Fruit fly (Drosophila melanogaster) S2 (cell line): ENCODE results near the gene Coq2.
A peak's percentile ranks its signal among the peaks of the same experiment; 100 is the strongest.

ENCODE experiments used
- CG8478 ChIP-seq: fragments of >200 bp; optimal IDR thresholded peaks from 2 replicates; lab custom pipeline; 2018
- CTCF ChIP-seq, 2 experiments: fragments of >200 bp; optimal IDR thresholded peaks; 2 replicates each; lab custom pipeline; 2018

Gene Coq2

DNA sequence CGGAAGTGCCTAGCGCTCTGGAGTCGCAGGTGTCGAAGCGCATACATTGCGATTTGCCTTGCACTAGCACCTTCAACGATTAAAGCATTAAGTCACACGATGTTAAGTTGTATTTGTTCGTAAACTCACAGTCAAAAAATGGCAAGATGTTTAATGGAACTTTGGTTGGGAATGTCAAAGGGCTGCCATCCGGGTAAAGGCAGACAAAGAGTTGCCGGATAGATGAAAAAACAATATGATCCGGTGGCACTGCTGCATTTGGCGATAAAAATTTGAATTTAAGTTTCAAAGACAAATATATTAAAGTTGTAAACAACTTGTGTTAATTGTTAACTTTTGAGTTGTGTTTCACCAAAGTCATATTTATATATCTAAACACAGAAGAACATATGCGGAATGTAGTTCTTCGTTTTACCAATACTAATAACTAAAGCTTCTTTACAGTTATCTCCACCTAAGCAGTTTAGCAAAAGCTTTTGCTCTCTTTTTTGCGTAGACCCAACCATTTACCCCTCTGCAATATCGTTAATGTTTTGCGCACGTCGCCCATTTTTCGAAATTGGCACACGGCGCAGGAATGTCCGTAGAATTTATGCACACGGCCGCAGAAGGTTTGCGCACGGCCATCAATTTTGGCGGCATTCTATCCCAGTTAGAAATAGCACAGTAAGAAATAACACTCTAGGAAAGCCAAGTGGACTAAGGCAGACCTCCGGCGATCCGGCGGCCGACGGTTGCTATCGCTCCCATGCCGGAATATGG, at the start of gene Coq2:
TSS of gene Coq2 (minus strand) at position 200 of the 762 bp plus-strand sequence.
- TF ChIP-seq CTCF (optimal IDR thresholded peaks at IDR 0.05; lab: Kevin White, UChicago) (peak; percentile 48 to 60), CG8478 (lab: Kevin White, UChicago) (no peak)

DNA sequence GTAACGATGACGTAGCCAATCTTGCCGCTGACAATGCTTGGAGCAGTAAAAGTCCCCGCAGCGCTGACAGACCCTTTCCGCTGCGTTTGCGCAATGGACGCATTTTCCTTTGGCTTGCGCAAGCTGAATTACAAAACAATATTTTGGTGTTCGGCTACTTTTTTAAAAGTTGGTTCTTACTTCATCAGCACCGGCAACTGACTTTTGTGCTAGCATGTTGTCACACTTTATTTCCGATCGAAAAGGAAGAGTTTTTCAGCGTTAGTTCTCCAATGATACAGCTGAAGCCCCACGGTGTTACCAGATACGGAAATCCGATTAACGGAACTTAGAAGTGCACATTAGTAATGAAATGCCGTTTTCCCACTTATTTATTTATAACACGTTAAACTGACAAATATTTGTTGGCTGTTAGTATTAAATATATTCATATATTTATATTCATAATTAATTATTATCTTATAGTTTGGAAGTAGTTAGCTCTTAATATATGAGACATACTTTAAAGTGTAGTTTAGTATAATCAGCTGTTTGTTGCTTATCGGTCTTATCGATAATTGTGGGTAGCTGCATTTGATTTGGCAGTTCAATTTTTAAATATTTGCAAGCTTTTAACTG, 46.0 kb upstream of the Coq2 start, which contains the start of the genes Veneno and CG7963:
TSS of gene Veneno (minus strand) at position 296 of the 618 bp plus-strand sequence.
TSS of gene CG7963 (plus strand) at position 568 of the 618 bp plus-strand sequence.
- TF ChIP-seq CTCF (optimal IDR thresholded peaks at IDR 0.05; lab: Kevin White, UChicago) (no peak), CG8478 (lab: Kevin White, UChicago) (no peak)

dm6 chr3R:8358004-8358403, 41.7 kb upstream of the Coq2 start:
- TF ChIP-seq CTCF (optimal IDR thresholded peaks at IDR 0.05; lab: Kevin White, UChicago) (no peak), CG8478 (lab: Kevin White, UChicago) (no peak)

DNA sequence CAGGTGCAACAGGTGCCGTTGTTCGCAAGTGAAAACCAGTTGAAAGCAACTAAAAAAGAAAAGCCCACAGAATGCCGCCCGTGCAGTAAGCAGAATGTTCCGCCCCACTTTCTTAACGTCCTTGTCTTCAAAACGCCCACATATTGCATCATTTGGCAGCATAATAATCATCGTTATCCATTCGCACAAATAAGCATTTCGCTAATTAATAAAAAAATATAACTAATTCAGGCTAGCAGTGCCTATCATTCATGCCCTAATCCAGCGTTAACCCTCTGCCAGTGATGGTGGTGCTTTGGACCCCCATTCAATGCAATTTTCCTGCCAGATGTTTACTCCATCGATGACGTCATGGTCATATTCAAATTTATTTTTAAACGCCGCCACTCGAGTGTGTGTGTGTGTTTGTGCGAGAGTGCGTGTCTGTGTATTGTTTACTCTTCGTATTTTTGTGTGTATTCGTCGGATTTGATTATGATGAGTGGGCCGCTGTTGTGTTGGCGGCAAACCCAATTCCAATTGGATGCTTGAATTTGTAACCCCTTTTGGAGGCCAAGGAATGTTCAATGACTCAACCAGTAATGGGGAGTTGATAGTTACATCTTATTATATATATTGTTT, 41.1 kb upstream of the Coq2 start:
- TF ChIP-seq CG8478 (lab: Kevin White, UChicago) (no peak), CTCF (optimal IDR thresholded peaks at IDR 0.05; lab: Kevin White, UChicago) (no peak)

- TF ChIP-seq CG8478 (lab: Kevin White, UChicago), result no peak
- peak in 1 of 2 experiments; percentile 25 for TF ChIP-seq CTCF (optimal IDR thresholded peaks at IDR 0.05; lab: Kevin White, UChicago)
These were observed 40.4 kb upstream of the Coq2 start, which contains the start of gene stck for dm6 chr3R:8356626-8357290. stck (plus strand) TSS chr3R:8356978.

dm6 chr3R:8355579-8355978, 39.2 kb upstream of the Coq2 start:
- TF ChIP-seq CG8478 (lab: Kevin White, UChicago) (no peak), CTCF (optimal IDR thresholded peaks at IDR 0.05; lab: Kevin White, UChicago) (no peak)

- TF ChIP-seq CTCF (optimal IDR thresholded peaks at IDR 0.05; lab: Kevin White, UChicago) (no peak), CG8478 (lab: Kevin White, UChicago) (no peak)
These were observed 38.6 kb upstream of the Coq2 start for dm6 chr3R:8354969-8355368.

DNA sequence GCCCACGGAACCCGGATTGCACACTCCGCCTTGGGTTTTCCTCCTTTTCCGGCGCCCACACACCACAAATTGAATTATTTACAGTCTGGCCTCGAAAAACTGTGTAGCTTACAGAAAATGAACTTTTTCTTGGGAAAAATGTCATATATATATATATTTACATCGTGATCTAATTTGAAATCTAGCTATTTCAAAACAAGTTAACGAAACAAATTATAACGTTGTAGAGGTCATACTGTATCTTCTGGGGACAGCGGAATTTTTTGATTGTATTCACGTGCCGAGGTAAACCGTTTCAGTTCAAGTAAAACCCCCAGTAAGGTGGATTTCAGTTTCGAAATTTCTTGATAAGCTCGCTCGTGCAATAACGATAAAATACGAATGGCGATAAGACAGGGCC, 38.1 kb upstream of the Coq2 start:
- no peak for TF ChIP-seq CTCF (optimal IDR thresholded peaks at IDR 0.05; lab: Kevin White, UChicago)
- no peak for TF ChIP-seq CG8478 (lab: Kevin White, UChicago)

- TF ChIP-seq CTCF (optimal IDR thresholded peaks at IDR 0.05; lab: Kevin White, UChicago) (no peak), CG8478 (lab: Kevin White, UChicago) (no peak)
These were observed 37.7 kb upstream of the Coq2 start for dm6 chr3R:8353994-8354393.

DNA sequence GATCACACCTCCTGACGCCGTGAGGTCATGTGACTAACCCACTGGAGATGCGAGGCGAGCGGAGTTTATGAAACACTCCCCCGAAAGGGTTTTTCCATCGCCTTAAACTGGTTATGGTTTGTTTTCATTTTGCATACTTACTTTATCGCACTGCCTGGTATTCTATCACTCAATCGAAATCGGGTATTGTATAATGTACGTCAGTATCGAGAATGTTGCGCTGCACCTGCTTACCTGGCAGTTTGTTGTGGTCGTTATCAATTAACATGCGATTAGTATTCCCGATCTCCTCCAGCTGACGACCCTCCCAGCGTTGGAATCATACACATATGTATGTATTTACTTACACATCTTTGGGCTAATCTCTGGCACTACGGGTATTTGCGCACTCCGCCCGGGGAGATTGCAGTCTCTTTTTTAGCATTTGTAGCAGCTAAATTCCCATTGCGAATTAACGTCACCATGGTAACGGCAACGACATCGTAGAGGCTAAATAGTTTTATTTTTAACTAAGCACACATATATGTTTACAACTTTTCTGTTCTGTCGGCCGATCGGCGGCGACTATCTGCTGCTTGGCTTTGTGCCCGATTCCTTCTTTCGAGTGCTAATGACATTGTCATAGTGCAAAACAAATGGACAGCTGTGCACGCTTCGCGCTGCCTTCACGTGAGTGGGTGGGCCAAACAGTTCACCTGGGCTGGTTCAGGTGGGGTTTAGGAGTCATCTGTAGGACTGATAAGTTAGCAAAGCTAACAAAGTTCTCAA, 36.8 kb upstream of the Coq2 start:
- TF ChIP-seq CTCF (optimal IDR thresholded peaks at IDR 0.05; lab: Kevin White, UChicago) (no peak), CG8478 (lab: Kevin White, UChicago) (no peak)

dm6 chr3R:8349449-8350115, 33.2 kb upstream of the Coq2 start, which contains the start of gene Atg13:
Atg13 (plus strand) TSS chr3R:8349815.
- TF ChIP-seq CTCF (optimal IDR thresholded peaks at IDR 0.05; lab: Kevin White, UChicago), result no peak
- no peak for TF ChIP-seq CG8478 (lab: Kevin White, UChicago)

DNA sequence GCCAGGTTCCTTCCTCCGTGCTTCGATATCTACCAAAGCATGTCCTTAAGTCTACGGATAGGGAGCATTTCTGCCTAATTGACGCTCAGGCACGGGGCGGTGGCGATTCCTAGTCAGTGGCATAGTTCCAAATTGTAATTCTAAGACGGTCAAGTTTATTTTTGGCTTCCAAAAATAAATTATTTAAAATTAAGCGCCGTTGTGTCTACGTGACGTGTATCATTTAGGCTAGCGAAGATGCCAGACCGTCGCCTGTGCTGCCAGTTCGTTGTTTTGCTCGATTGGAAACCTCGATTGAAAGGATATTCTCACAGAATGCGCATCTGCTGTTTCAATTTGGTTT, 32.7 kb upstream of the Coq2 start:
- TF ChIP-seq CG8478 (lab: Kevin White, UChicago) (no peak), CTCF (optimal IDR thresholded peaks at IDR 0.05; lab: Kevin White, UChicago) (no peak)

- TF ChIP-seq CTCF (optimal IDR thresholded peaks at IDR 0.05; lab: Kevin White, UChicago) (no peak), CG8478 (lab: Kevin White, UChicago) (no peak)
These were observed 31.5 kb upstream of the Coq2 start for dm6 chr3R:8347835-8348234.
